Worm (Caenorhabditis elegans) whole organism, young adult: ENCODE data around the gene str-246.

ENCODE experiments used
- B0019.2 ChIP-seq: fragments of 200-800 bp; sonication (Bioruptor generic); conservative IDR thresholded peaks from 2 replicates; pipeline ENCODE4 v1.3.6; 2022; ENCODE audit warnings: missing genetic modification reagents, missing genetic modification characterization, missing compliant biosample characterization
- B0261.1 ChIP-seq: sonication (generic microtip); optimal IDR thresholded peaks from 2 replicates; lab custom pipeline; 2016; ENCODE audit warnings: mild to moderate bottlenecking, missing genetic modification characterization, moderate library complexity, missing compliant biosample characterization
- C06A6.2 ChIP-seq: fragments of 200-800 bp; sonication (Bioruptor generic); conservative IDR thresholded peaks from 2 replicates; pipeline ENCODE4 v1.3.6; 2022; ENCODE audit warnings: missing genetic modification characterization, missing compliant biosample characterization
- D2030.7 ChIP-seq: fragments of 200-800 bp; sonication (Bioruptor generic); IDR thresholded peaks from 2 replicates; pipeline ENCODE4 v1.3.6; 2022; ENCODE audit warnings: missing genetic modification reagents, missing genetic modification characterization, missing compliant biosample characterization
- F49E8.2 ChIP-seq: sonication (generic microtip); optimal IDR thresholded peaks from 3 replicates; lab custom pipeline; 2017; ENCODE audit warnings: missing genetic modification characterization, mild to moderate bottlenecking, missing compliant biosample characterization, antibody characterized with exemption, moderate library complexity; ENCODE audit not compliant: insufficient read depth
- K11D2.4 ChIP-seq: fragments of 200-800 bp; sonication (Bioruptor generic); IDR thresholded peaks from 2 replicates; pipeline ENCODE4 v1.3.6; 2022; ENCODE audit warnings: missing genetic modification reagents, missing genetic modification characterization, missing compliant biosample characterization
- K12H6.12 ChIP-seq: fragments of 200-800 bp; sonication (Bioruptor generic); optimal IDR thresholded peaks from 2 replicates; lab custom pipeline; 2018; ENCODE audit warnings: mild to moderate bottlenecking, missing genetic modification characterization, missing compliant biosample characterization
- Y53F4B.3 ChIP-seq: fragments of 200-800 bp; sonication (Bioruptor generic); IDR thresholded peaks from 2 replicates; pipeline ENCODE4 v1.3.6; 2022; ENCODE audit warnings: missing genetic modification reagents, missing genetic modification characterization, missing compliant biosample characterization
- Y67H2A.10 ChIP-seq: fragments of 200-800 bp; sonication (Bioruptor generic); conservative IDR thresholded peaks from 2 replicates; pipeline ENCODE4 v1.3.6; 2022; ENCODE audit warnings: missing genetic modification reagents, missing genetic modification characterization, missing compliant biosample characterization
- akir-1 ChIP-seq: fragments of 200-800 bp; sonication (Bioruptor generic); optimal IDR thresholded peaks from 2 replicates; lab custom pipeline; 2018; ENCODE audit warnings: mild to moderate bottlenecking, missing genetic modification characterization, moderate library complexity, missing compliant biosample characterization
- atf-7 ChIP-seq: sonication (generic microtip); optimal IDR thresholded peaks from 2 replicates; lab custom pipeline; 2017; ENCODE audit warnings: mild to moderate bottlenecking, missing genetic modification characterization, missing compliant biosample characterization
- attf-3 ChIP-seq: fragments of 200-800 bp; sonication (Bioruptor generic); conservative IDR thresholded peaks from 2 replicates; pipeline ENCODE4 v1.3.6; 2022; ENCODE audit warnings: missing genetic modification reagents, missing genetic modification characterization, missing compliant biosample characterization
- attf-5 ChIP-seq: fragments of 200-800 bp; sonication (Bioruptor generic); optimal IDR thresholded peaks from 2 replicates; lab custom pipeline; 2018; ENCODE audit warnings: mild to moderate bottlenecking, missing genetic modification characterization, missing compliant biosample characterization
- attf-6 ChIP-seq: fragments of 200-800 bp; sonication (Bioruptor generic); IDR thresholded peaks from 2 replicates; pipeline ENCODE4 v1.3.6; 2022; ENCODE audit warnings: missing genetic modification reagents, missing genetic modification characterization, missing compliant biosample characterization
- ccch-3 ChIP-seq: fragments of 200-800 bp; sonication (Bioruptor generic); optimal IDR thresholded peaks from 2 replicates; lab custom pipeline; 2018; ENCODE audit warnings: mild to moderate bottlenecking, missing genetic modification characterization, missing compliant biosample characterization
- dpff-1 ChIP-seq: sonication (generic microtip); optimal IDR thresholded peaks from 2 replicates; lab custom pipeline; 2017; ENCODE audit warnings: mild to moderate bottlenecking, missing genetic modification characterization, missing compliant biosample characterization
- efl-1 ChIP-seq: fragments of 150-350 bp; optimal IDR thresholded peaks from 2 replicates; lab custom pipeline; 2014; ENCODE audit warnings: missing biosample characterization, missing genetic modification reagents, missing genetic modification characterization
- ets-4 ChIP-seq: fragments of 200-800 bp; sonication (Bioruptor generic); optimal IDR thresholded peaks from 2 replicates; lab custom pipeline; 2018; ENCODE audit warnings: mild to moderate bottlenecking, missing genetic modification characterization, missing compliant biosample characterization
- him-1 ChIP-seq: sonication (generic microtip); optimal IDR thresholded peaks from 2 replicates; lab custom pipeline; 2016; ENCODE audit warnings: missing genotype, missing genetic modification reagents, missing genetic modification characterization, missing compliant biosample characterization
- hlh-26 ChIP-seq: fragments of 200-800 bp; sonication (Bioruptor generic); conservative IDR thresholded peaks from 2 replicates; pipeline ENCODE4 v1.3.6; 2022; ENCODE audit warnings: missing genetic modification reagents, missing genetic modification characterization, missing compliant biosample characterization
- hsf-1 ChIP-seq: fragments of 200-800 bp; sonication (Bioruptor generic); IDR thresholded peaks from 2 replicates; pipeline ENCODE4 v1.3.6; 2022; ENCODE audit warnings: missing genetic modification reagents, missing genetic modification characterization, missing compliant biosample characterization
- lag-1 ChIP-seq: fragments of 200-800 bp; sonication (Bioruptor generic); IDR thresholded peaks from 2 replicates; pipeline ENCODE4 v1.3.6; 2022; ENCODE audit warnings: missing genetic modification reagents, missing genetic modification characterization, missing compliant biosample characterization
- lin-35 ChIP-seq, 3 experiments: fragments of 150-350 bp in 2 of 3; sonication (generic microtip) in 1 of 3; optimal IDR thresholded peaks; 2 replicates each; lab custom pipeline; 2014 to 2018; ENCODE audit warnings: missing biosample characterization in 3 of 3, missing genetic modification characterization in 3 of 3, missing genetic modification reagents in 3 of 3
- lin-54 ChIP-seq: fragments of 200-800 bp; sonication (Bioruptor generic); optimal IDR thresholded peaks from 2 replicates; lab custom pipeline; 2018; ENCODE audit warnings: mild to moderate bottlenecking, missing genetic modification characterization, missing compliant biosample characterization
- lsl-1 ChIP-seq: fragments of 200-800 bp; sonication (Bioruptor generic); optimal IDR thresholded peaks from 2 replicates; lab custom pipeline; 2018; ENCODE audit warnings: mild to moderate bottlenecking, missing genetic modification characterization, moderate library complexity, missing compliant biosample characterization
- lsy-27 ChIP-seq: sonication (generic microtip); optimal IDR thresholded peaks from 2 replicates; lab custom pipeline; 2017; ENCODE audit warnings: missing genetic modification characterization, mild to moderate bottlenecking, missing compliant biosample characterization, antibody characterized with exemption, missing genotype, borderline replicate concordance; ENCODE audit not compliant: insufficient read depth
- madf-10 ChIP-seq: sonication (generic microtip); optimal IDR thresholded peaks from 2 replicates; lab custom pipeline; 2016; ENCODE audit warnings: mild to moderate bottlenecking, missing genetic modification characterization, missing compliant biosample characterization
- madf-3 ChIP-seq: fragments of 200-800 bp; sonication (Bioruptor generic); IDR thresholded peaks from 2 replicates; pipeline ENCODE4 v1.3.6; 2022; ENCODE audit warnings: missing genetic modification reagents, missing genetic modification characterization, missing compliant biosample characterization
- madf-6 ChIP-seq: fragments of 200-800 bp; sonication (Bioruptor generic); IDR thresholded peaks from 2 replicates; pipeline ENCODE4 v1.3.6; 2022; ENCODE audit warnings: missing genetic modification reagents, missing genetic modification characterization, missing compliant biosample characterization
- mxl-1 ChIP-seq: sonication (generic microtip); optimal IDR thresholded peaks from 2 replicates; lab custom pipeline; 2016; ENCODE audit warnings: missing genetic modification characterization, missing compliant biosample characterization
- nfya-1 ChIP-seq: sonication (generic microtip); optimal IDR thresholded peaks from 2 replicates; lab custom pipeline; 2017; ENCODE audit warnings: antibody characterized with exemption, missing compliant biosample characterization, missing genetic modification characterization, borderline replicate concordance; ENCODE audit not compliant: insufficient read depth
- nhr-80 ChIP-seq: sonication (generic microtip); optimal IDR thresholded peaks from 2 replicates; lab custom pipeline; 2016; ENCODE audit warnings: missing genetic modification characterization, missing compliant biosample characterization
- nhr-90 ChIP-seq: sonication (generic microtip); optimal IDR thresholded peaks from 2 replicates; lab custom pipeline; 2016; ENCODE audit warnings: missing genotype, mild to moderate bottlenecking, missing genetic modification characterization, missing compliant biosample characterization
- repo-1 ChIP-seq: sonication (generic microtip); optimal IDR thresholded peaks from 2 replicates; lab custom pipeline; 2017; ENCODE audit warnings: mild to moderate bottlenecking, missing genetic modification characterization, missing compliant biosample characterization
- rpc-1 ChIP-seq, 2 experiments: fragments of 150-350 bp in 1 of 2; sonication (generic microtip) in 1 of 2; optimal IDR thresholded peaks; 2 replicates each; lab custom pipeline; 2014 to 2018; ENCODE audit warnings: missing biosample characterization in 1 of 2, missing genetic modification characterization in 1 of 2, missing genetic modification reagents in 1 of 2, missing genotype in 1 of 2
- sea-2 ChIP-seq: fragments of 200-800 bp; sonication (Bioruptor generic); IDR thresholded peaks from 2 replicates; pipeline ENCODE4 v1.3.6; 2022; ENCODE audit warnings: missing genetic modification characterization, missing compliant biosample characterization
- snpc-1.1 ChIP-seq: sonication (generic microtip); optimal IDR thresholded peaks from 2 replicates; lab custom pipeline; 2017; ENCODE audit warnings: missing genetic modification characterization, mild to moderate bottlenecking, missing compliant biosample characterization, antibody characterized with exemption, moderate library complexity, missing genotype, missing genetic modification reagents; ENCODE audit not compliant: insufficient read depth
- tbx-9 ChIP-seq: sonication (generic microtip); optimal IDR thresholded peaks from 2 replicates; lab custom pipeline; 2016; ENCODE audit warnings: borderline replicate concordance, missing genetic modification characterization, inconsistent platforms, missing compliant biosample characterization
- zim-3 ChIP-seq: sonication (generic microtip); optimal IDR thresholded peaks from 2 replicates; lab custom pipeline; 2017; ENCODE audit warnings: mild to moderate bottlenecking, missing genetic modification characterization, moderate library complexity, missing compliant biosample characterization
- ztf-18 ChIP-seq: sonication (generic microtip); optimal IDR thresholded peaks from 2 replicates; lab custom pipeline; 2016; ENCODE audit warnings: missing genotype, mild to moderate bottlenecking, missing genetic modification characterization, missing compliant biosample characterization
- ztf-22 ChIP-seq: fragments of 200-800 bp; sonication (Bioruptor generic); optimal IDR thresholded peaks from 2 replicates; lab custom pipeline; 2018; ENCODE audit warnings: mild to moderate bottlenecking, missing genetic modification characterization, moderate library complexity, missing compliant biosample characterization
- ztf-26 ChIP-seq: sonication (generic microtip); optimal IDR thresholded peaks from 2 replicates; lab custom pipeline; 2017; ENCODE audit warnings: missing genetic modification characterization, missing compliant biosample characterization
- ztf-28 ChIP-seq: fragments of 200-800 bp; sonication (Bioruptor generic); IDR thresholded peaks from 2 replicates; pipeline ENCODE4 v1.3.6; 2022; ENCODE audit warnings: missing genetic modification reagents, missing genetic modification characterization, missing compliant biosample characterization
- ztf-3 ChIP-seq: fragments of 200-800 bp; sonication (Bioruptor generic); optimal IDR thresholded peaks from 2 replicates; lab custom pipeline; 2018; ENCODE audit warnings: mild to moderate bottlenecking, missing genetic modification characterization, missing compliant biosample characterization
- ztf-6 ChIP-seq: fragments of 200-800 bp; sonication (Bioruptor generic); IDR thresholded peaks from 2 replicates; pipeline ENCODE4 v1.3.6; 2022; ENCODE audit warnings: missing genetic modification reagents, missing genetic modification characterization, missing compliant biosample characterization

Gene str-246

ce11 chrIII:11090112-11090648 lies 12.7 kb downstream of the str-246 start (continued):
- TF ChIP-seq zim-3 (tag; lab: Kevin White, UChicago) = peak; percentile 27
- TF ChIP-seq ztf-26 (tag; lab: Kevin White, UChicago) = peak; percentile 26
- no peak for TF ChIP-seq nfya-1
- peak; percentile 98 for TF ChIP-seq snpc-1.1
- peak; percentile 92 for TF ChIP-seq F49E8.2 (tag; lab: Kevin White, UChicago)

DNA sequence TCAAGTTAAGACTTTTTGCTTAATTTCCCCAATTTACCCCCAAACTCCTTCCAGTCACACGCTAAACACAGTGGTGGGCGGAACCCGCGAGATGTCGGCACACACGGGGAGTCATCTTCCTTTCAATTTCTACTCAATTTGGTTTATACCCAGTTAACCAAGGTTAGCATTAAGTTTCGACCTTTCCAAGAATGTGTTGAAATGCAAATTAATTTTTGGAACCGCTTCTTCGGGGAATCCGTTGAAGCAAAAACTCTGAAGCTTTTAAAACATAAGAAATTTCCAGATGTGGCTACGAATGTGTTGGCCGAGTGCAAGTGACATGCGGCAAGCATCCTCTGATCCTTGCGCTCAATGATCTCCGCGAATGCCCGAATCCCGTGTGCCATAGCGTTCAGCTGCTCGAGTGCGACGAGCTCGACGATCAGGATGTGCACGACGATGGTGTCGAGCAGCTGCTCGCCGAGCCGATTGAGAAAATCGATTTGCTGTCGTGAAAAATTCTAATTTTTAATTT lies 13.4 kb downstream of the str-246 start:
- TF ChIP-seq repo-1 (tag; lab: Kevin White, UChicago) (peak; percentile 60), attf-3 (GFP tag; lab: Robert Waterston, UW) (peak; percentile 32; the same call in 1 of the 2 replicates), ztf-3 (GFP tag; lab: Kevin White, UChicago) (no peak), lsl-1 (GFP tag; lab: Kevin White, UChicago) (peak; percentile 61), tbx-9 (no peak), lin-35 (GFP tag; optimal IDR thresholded peaks at IDR 0.05; lab: Kevin White, UChicago) (peak in 1 of 3 experiments; percentile 12), lin-54 (peak; percentile 71), ccch-3 (no peak), ztf-18 (tag; lab: Kevin White, UChicago) (no peak), madf-6 (GFP tag; lab: Robert Waterston, UW) (peak; percentile 84), K11D2.4 (0 out of 2 replicates have a peak, but pooled peaks have one; percentile 28), madf-3 (GFP tag; lab: Robert Waterston, UW) (0 out of 2 replicates have a peak, but pooled peaks have one; percentile 24), D2030.7 (GFP tag; lab: Robert Waterston, UW) (peak; percentile 95), F49E8.2 (tag; lab: Kevin White, UChicago) (peak; percentile 86), Y67H2A.10 (no peak), dpff-1 (tag; lab: Kevin White, UChicago) (peak; percentile 74), zim-3 (tag; lab: Kevin White, UChicago) (peak; percentile 26), hlh-26 (GFP tag; lab: Robert Waterston, UW) (no peak), sea-2 (GFP tag; lab: Robert Waterston, UW) (no peak), him-1 (tag; lab: Kevin White, UChicago) (peak; percentile 85), nhr-80 (no peak), Y53F4B.3 (no peak), ztf-22 (peak; percentile 30), lsy-27 (tag; lab: Kevin White, UChicago) (no peak), attf-5 (no peak), K12H6.12 (tag; lab: Kevin White, UChicago) (no peak), rpc-1 (optimal IDR thresholded peaks at IDR 0.05; lab: Kevin White, UChicago) (no peak), rpc-1 (tag; optimal IDR thresholded peaks at IDR 0.05; lab: Kevin White, UChicago) (no peak), B0261.1 (tag; lab: Kevin White, UChicago) (no peak), mxl-1 (no peak), hsf-1 (GFP tag; lab: Robert Waterston, UW) (peak; percentile 88), ztf-28 (GFP tag; lab: Robert Waterston, UW) (no peak), ets-4 (GFP tag; lab: Kevin White, UChicago) (no peak), attf-6 (GFP tag; lab: Robert Waterston, UW) (peak; percentile 98), atf-7 (peak; percentile 35), nhr-90 (tag; lab: Kevin White, UChicago) (peak; percentile 0), C06A6.2 (GFP tag; lab: Robert Waterston, UW) (no peak), B0019.2 (no peak), efl-1 (GFP tag; lab: Kevin White, UChicago) (no peak), akir-1 (GFP tag; lab: Kevin White, UChicago) (no peak), madf-10 (tag; lab: Kevin White, UChicago) (no peak), ztf-6 (no peak), lag-1 (no peak)
